Worm (Caenorhabditis elegans): ENCODE data around the gene C16C8.4.

Gene C16C8.4

DNA sequence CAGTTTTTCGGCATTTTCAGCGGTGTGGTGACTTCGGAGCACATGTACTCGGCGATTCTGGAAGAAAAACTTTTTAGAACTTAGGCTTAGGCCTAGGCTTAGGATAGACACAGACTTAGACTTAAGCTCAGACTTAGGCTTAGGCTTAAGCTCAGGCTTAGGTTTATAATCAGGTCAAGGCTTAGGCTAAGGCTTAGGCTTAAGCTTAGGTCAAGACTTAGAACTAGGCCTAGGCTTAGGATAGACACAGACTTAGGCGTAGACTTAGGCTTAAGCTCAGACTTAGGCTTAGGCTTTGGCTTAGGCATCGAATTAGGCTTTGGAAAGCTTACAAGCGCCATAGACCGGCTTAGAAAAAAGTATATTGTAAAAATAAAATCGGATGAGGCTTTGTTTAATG, 32.4 kb upstream of the C16C8.4 start:
- no peak for TF ChIP-seq nhr-6 (tag; optimal IDR thresholded peaks at IDR 0.05)

DNA sequence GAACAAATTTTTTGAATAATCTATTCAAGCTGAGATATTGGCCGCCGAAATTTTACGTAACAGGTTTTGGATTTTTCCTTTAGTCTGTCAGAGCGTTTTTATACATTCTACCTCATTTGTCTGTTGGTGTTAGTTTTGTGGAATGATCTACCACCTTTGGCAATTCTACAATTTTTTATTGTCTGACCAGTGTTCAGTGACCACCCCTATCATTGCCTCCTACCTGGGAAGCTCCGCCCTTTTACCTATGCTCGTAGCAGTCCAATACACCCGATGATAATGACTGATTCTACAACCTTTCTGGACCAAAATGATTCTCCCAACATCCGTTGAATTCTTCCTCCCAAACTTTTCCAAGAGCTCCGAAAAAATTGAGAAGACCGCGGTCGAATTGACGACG, 29.6 kb upstream of the C16C8.4 start, which contains the start of gene sdz-32:
TSS of gene sdz-32 (plus strand) at position 301 of the 400 bp plus-strand sequence.
- TF ChIP-seq lin-39 (tag; optimal IDR thresholded peaks at IDR 0.05) (no peak), unc-62 (GFP tag; optimal IDR thresholded peaks at IDR 0.05) (no peak), mab-5 (tag; optimal IDR thresholded peaks at IDR 0.05) (no peak), sem-4 (tag; optimal IDR thresholded peaks at IDR 0.05) (no peak), nhr-129 (tag; optimal IDR thresholded peaks at IDR 0.05) (no peak), egl-27 (tag; optimal IDR thresholded peaks at IDR 0.05) (no peak), nhr-21 (tag; optimal IDR thresholded peaks at IDR 0.05) (no peak), unc-55 (GFP tag; optimal IDR thresholded peaks at IDR 0.05) (no peak), gmeb-1 (tag; optimal IDR thresholded peaks at IDR 0.05) (no peak), ama-1 (optimal IDR thresholded peaks at IDR 0.05) (no peak)

DNA sequence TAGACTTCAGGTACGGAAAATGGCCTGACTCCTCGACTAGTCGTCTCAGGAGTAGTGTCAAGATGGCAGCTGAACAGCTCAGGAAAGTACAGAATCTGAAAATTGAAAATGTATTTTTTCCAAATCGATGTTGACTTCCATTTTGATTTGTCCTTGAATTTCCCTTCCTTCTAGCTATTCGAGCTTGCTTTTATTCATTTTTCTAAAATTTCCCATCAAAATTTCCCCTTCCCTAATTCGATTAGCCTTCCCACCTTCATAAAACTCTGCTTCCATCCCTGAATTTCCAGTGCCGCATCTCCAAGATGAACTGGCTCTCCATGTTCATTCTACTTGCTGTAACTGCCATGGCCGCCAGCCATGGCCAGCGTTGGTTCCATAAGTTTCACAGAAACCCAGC, 28.6 kb upstream of the C16C8.4 start, which contains the start of gene Y49F6B.6:
TSS of gene Y49F6B.6 (plus strand) at position 301 of the 400 bp plus-strand sequence.
- TF ChIP-seq skn-1 (tag; optimal IDR thresholded peaks at IDR 0.05) (no peak), ama-1 (optimal IDR thresholded peaks at IDR 0.05) (no peak), lin-13 (GFP tag; optimal IDR thresholded peaks at IDR 0.05) (no peak), nhr-21 (tag; optimal IDR thresholded peaks at IDR 0.05) (no peak), F13H6.1 (tag; optimal IDR thresholded peaks at IDR 0.05) (no peak), egl-27 (tag; optimal IDR thresholded peaks at IDR 0.05) (no peak), R02D3.7 (tag; optimal IDR thresholded peaks at IDR 0.05) (no peak)

DNA sequence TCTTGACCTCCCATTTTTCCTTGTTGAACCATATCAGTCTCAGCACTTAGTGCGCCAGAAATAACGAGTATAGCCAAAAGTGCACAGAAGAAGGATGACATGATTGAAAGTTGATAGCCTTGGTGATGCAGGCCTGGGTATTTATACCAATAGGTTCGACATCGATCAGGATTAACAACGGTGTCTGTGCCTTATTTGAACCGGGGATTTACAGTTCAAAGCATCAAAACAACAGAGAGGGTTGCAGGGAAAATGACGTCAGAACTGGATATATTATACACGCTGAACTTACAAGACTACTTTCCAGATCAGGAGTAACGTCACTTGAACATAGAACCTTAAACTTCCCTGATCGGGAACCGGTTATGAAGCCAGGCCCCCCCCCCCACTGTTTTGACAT, 28.1 kb upstream of the C16C8.4 start, which contains the start of gene Y49F6B.12:
TSS of gene Y49F6B.12 (minus strand) at position 101 of the 400 bp plus-strand sequence.
- no peak for TF ChIP-seq peb-1 (tag; optimal IDR thresholded peaks at IDR 0.05)
- TF ChIP-seq ama-1 (optimal IDR thresholded peaks at IDR 0.05) = no peak
- TF ChIP-seq nhr-77 (tag; optimal IDR thresholded peaks at IDR 0.05) = no peak
- no peak for TF ChIP-seq fos-1 (tag; optimal IDR thresholded peaks at IDR 0.05)
- no peak for TF ChIP-seq alr-1 (tag; optimal IDR thresholded peaks at IDR 0.05)
- TF ChIP-seq skn-1 (tag; optimal IDR thresholded peaks at IDR 0.05) = no peak
- no peak for TF ChIP-seq mbf-1 (tag; optimal IDR thresholded peaks at IDR 0.05)
- TF ChIP-seq mdl-1 (tag; optimal IDR thresholded peaks at IDR 0.05) = no peak
- TF ChIP-seq nhr-237 (tag; optimal IDR thresholded peaks at IDR 0.05) = no peak
- no peak for TF ChIP-seq sma-9 (GFP tag; optimal IDR thresholded peaks at IDR 0.05)
- TF ChIP-seq sma-9 (tag; optimal IDR thresholded peaks at IDR 0.05) = no peak
- TF ChIP-seq unc-55 (GFP tag; optimal IDR thresholded peaks at IDR 0.05) = no peak
- TF ChIP-seq Y55F3AM.14 (GFP tag; optimal IDR thresholded peaks at IDR 0.05) = no peak
- no peak for TF ChIP-seq nhr-129 (tag; optimal IDR thresholded peaks at IDR 0.05)

- TF ChIP-seq peb-1 (tag; optimal IDR thresholded peaks at IDR 0.05) (no peak), unc-39 (tag; optimal IDR thresholded peaks at IDR 0.05) (no peak), sma-9 (GFP tag; optimal IDR thresholded peaks at IDR 0.05) (no peak), sma-9 (tag; optimal IDR thresholded peaks at IDR 0.05) (no peak), C34F6.9 (tag; optimal IDR thresholded peaks at IDR 0.05) (no peak), crh-2 (tag; optimal IDR thresholded peaks at IDR 0.05) (no peak), egl-27 (tag; optimal IDR thresholded peaks at IDR 0.05) (no peak)
Observed at ce11 chrII:3471603-3472002, 27.4 kb upstream of the C16C8.4 start, which contains the start of gene Y49F6B.13. Gene Y49F6B.13 (minus strand): TSS chrII:3471703.

- TF ChIP-seq dmd-4 (tag; optimal IDR thresholded peaks at IDR 0.05) (no peak), nhr-12 (tag; optimal IDR thresholded peaks at IDR 0.05) (no peak), mdl-1 (tag; optimal IDR thresholded peaks at IDR 0.05) (no peak), nhr-77 (tag; optimal IDR thresholded peaks at IDR 0.05) (no peak), crh-2 (tag; optimal IDR thresholded peaks at IDR 0.05) (no peak), alr-1 (tag; optimal IDR thresholded peaks at IDR 0.05) (no peak), lin-39 (tag; optimal IDR thresholded peaks at IDR 0.05) (no peak), nhr-23 (tag; optimal IDR thresholded peaks at IDR 0.05) (no peak), lin-11 (tag; optimal IDR thresholded peaks at IDR 0.05) (no peak), skn-1 (tag; optimal IDR thresholded peaks at IDR 0.05) (no peak), sma-3 (GFP tag; optimal IDR thresholded peaks at IDR 0.05) (no peak), ceh-16 (tag; optimal IDR thresholded peaks at IDR 0.05) (no peak), elt-1 (tag; optimal IDR thresholded peaks at IDR 0.05) (no peak), sem-4 (tag; optimal IDR thresholded peaks at IDR 0.05) (no peak), ztf-4 (tag; optimal IDR thresholded peaks at IDR 0.05) (no peak), mbf-1 (tag; optimal IDR thresholded peaks at IDR 0.05) (no peak), unc-62 (GFP tag; optimal IDR thresholded peaks at IDR 0.05) (no peak), unc-55 (GFP tag; optimal IDR thresholded peaks at IDR 0.05) (no peak), ceh-82 (tag; optimal IDR thresholded peaks at IDR 0.05) (no peak)
Observed at ce11 chrII:3470549-3470948, 26.4 kb upstream of the C16C8.4 start, which contains the start of gene Y49F6B.20. Gene Y49F6B.20 (minus strand): TSS chrII:3470649.
